Worm (Caenorhabditis elegans): ENCODE results near the gene unc-16.
"Not testable (repeated sequence)": the region's sequence is repeated elsewhere in the genome, so short reads cannot be mapped to it uniquely, and the experiment has no call there.

ce11 chrIII:9534193-9534592 lies 11.9 kb upstream of the unc-16 start:
- TF ChIP-seq pha-4 (tag; optimal IDR thresholded peaks at IDR 0.05); die-1 (tag; optimal IDR thresholded peaks at IDR 0.05); tbp1 (GFP tag; optimal IDR thresholded peaks at IDR 0.05); Y79H2A.3 (GFP tag; conservative IDR thresholded peaks at IDR 0.05); cebp-2 (GFP tag; IDR thresholded peaks at IDR 0.05); let-607 (tag; optimal IDR thresholded peaks at IDR 0.05); snpc-1.3 (tag; optimal IDR thresholded peaks at IDR 0.05; ENCODE audit: insufficient read depth): not testable (repeated sequence)

Data from whole organism, young adult.